Fruit fly (Drosophila melanogaster): ENCODE results near the gene La.

La gene

DNA sequence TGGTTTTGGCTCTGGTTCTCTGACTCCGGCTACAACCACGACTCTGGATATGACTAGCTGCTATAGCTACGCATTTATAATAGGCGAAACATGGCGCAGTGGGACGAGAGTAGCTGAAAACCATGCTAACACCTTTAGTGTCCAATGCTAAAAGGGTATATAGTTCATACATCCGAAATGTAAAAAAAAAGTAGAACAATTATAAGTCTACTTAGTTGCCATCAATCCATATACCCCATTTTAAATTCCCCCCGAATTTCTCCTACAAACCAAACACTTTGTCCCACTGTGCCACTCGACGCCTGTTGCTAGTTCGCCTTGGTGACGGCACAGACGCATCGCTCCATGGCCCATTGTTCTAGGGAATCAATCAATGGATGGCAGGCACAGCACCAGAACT, 23.5 kb downstream of the La start (continued):
- TF ChIP-seq unpg (GFP tag; optimal IDR thresholded peaks at IDR 0.05) (peak; percentile 69), gcm2 (GFP tag; optimal IDR thresholded peaks at IDR 0.05) (no peak), Hey (tag; optimal IDR thresholded peaks at IDR 0.05) (no peak), bbx (GFP tag; IDR thresholded peaks at IDR 0.05; ENCODE audit: partially characterized antibody) (no peak), CG7372 (GFP tag; IDR thresholded peaks at IDR 0.05) (peak; percentile 25; the same call in 1 of the 2 replicates), kah (GFP tag; optimal IDR thresholded peaks at IDR 0.05) (peak; percentile 36), eve (GFP tag; optimal IDR thresholded peaks at IDR 0.05) (no peak), Abd-B (GFP tag; optimal IDR thresholded peaks at IDR 0.05) (peak; percentile 64), ind (GFP tag; optimal IDR thresholded peaks at IDR 0.05) (peak; percentile 86), Xbp1 (GFP tag; optimal IDR thresholded peaks at IDR 0.05) (peak; percentile 50), lbe (GFP tag; optimal IDR thresholded peaks at IDR 0.05) (no peak), dan (GFP tag; IDR thresholded peaks at IDR 0.05) (peak; percentile 68; the same call in 1 of the 2 replicates), tll (GFP tag; optimal IDR thresholded peaks at IDR 0.05) (no peak), CG17568 (GFP tag; optimal IDR thresholded peaks at IDR 0.05) (no peak), jigr1 (GFP tag; IDR thresholded peaks at IDR 0.05) (peak; percentile 56; the same call in 1 of the 3 replicates), D (optimal IDR thresholded peaks at IDR 0.05) (no peak), D (GFP tag; optimal IDR thresholded peaks at IDR 0.05) (peak; percentile 71), Bgb (GFP tag; IDR thresholded peaks at IDR 0.05; ENCODE audit: partially characterized antibody) (no peak), CG6272 (GFP tag; IDR thresholded peaks at IDR 0.05) (peak; percentile 80), CG17361 (GFP tag; IDR thresholded peaks at IDR 0.05) (peak; percentile 87), ranshi (GFP tag; IDR thresholded peaks at IDR 0.05) (peak; percentile 69), CG7357 (GFP tag; IDR thresholded peaks at IDR 0.05) (peak; percentile 77), tgo (GFP tag; IDR thresholded peaks at IDR 0.05) (peak; percentile 54), CG9215 (GFP tag; IDR thresholded peaks at IDR 0.05) (peak; percentile 77), tna (GFP tag; IDR thresholded peaks at IDR 0.05; ENCODE audit: partially characterized antibody) (no peak), run (tag; optimal IDR thresholded peaks at IDR 0.05) (no peak), CG31441 (GFP tag; IDR thresholded peaks at IDR 0.05) (peak; percentile 81), CG10274 (GFP tag; optimal IDR thresholded peaks at IDR 0.05) (peak; percentile 58), lola (GFP tag; optimal IDR thresholded peaks at IDR 0.05) (peak in 1 of 3 experiments; percentile 58), CG9876 (GFP tag; optimal IDR thresholded peaks at IDR 0.05) (peak; percentile 45), lmd (GFP tag; IDR thresholded peaks at IDR 0.05) (peak; percentile 86), CG11504 (tag; optimal IDR thresholded peaks at IDR 0.05) (peak; percentile 63), Dref (GFP tag; IDR thresholded peaks at IDR 0.05) (no peak), knrl (GFP tag; IDR thresholded peaks at IDR 0.05; ENCODE audit: partially characterized antibody) (no peak), slp2 (GFP tag; optimal IDR thresholded peaks at IDR 0.05) (no peak), CG1832 (GFP tag; optimal IDR thresholded peaks at IDR 0.05) (no peak), sens-2 (GFP tag; IDR thresholded peaks at IDR 0.05) (no peak), CG9797 (GFP tag; optimal IDR thresholded peaks at IDR 0.05) (no peak), CG13296 (GFP tag; optimal IDR thresholded peaks at IDR 0.05) (peak; percentile 42), CG12236 (GFP tag; optimal IDR thresholded peaks at IDR 0.05) (peak; percentile 54), crc (GFP tag; optimal IDR thresholded peaks at IDR 0.05) (peak; percentile 65), tin (GFP tag; optimal IDR thresholded peaks at IDR 0.05) (peak; percentile 61), grau (tag; optimal IDR thresholded peaks at IDR 0.05) (peak; percentile 55), CG2678 (tag; optimal IDR thresholded peaks at IDR 0.05) (peak; percentile 83), CG2889 (GFP tag; IDR thresholded peaks at IDR 0.05) (peak; percentile 33; the same call in 1 of the 3 replicates), CG2116 (GFP tag; optimal IDR thresholded peaks at IDR 0.05) (peak; percentile 2), CG14860 (GFP tag; IDR thresholded peaks at IDR 0.05; ENCODE audit: partially characterized antibody) (no peak), YL-1 (GFP tag; optimal IDR thresholded peaks at IDR 0.05) (no peak), CG16813 (GFP tag; IDR thresholded peaks at IDR 0.05; ENCODE audit: partially characterized antibody) (peak; percentile 31; the same call in 1 of the 3 replicates), CG6791 (GFP tag; IDR thresholded peaks at IDR 0.05; ENCODE audit: partially characterized antibody) (no peak)

Data from whole organism, embryonic.